Fruit fly (Drosophila melanogaster): ENCODE measurements around the gene kirre.

DNA sequence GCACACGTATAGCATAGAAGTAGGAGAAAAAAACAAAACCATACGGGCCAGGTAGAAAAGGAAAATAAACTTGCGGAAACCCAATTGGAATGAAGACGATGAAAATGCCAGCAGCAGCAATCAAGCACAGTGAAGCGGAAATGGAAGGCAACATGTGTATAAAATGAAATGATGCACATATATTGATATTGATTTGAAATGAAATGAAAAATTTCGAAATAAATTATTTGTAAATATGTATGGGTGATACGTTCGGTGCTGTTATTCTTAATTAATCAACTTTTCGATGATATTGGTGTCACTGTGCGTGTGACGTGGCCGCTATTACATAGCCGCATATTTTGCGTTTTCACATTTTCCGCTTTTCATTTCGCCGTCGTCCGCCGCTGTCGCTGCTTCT, 72.9 kb downstream of the kirre start:
- TF ChIP-seq br (GFP tag; optimal IDR thresholded peaks at IDR 0.05) (no peak), psq (GFP tag; optimal IDR thresholded peaks at IDR 0.05) (no peak), dmrt93B (GFP tag; optimal IDR thresholded peaks at IDR 0.05) (no peak), HLH106 (tag; optimal IDR thresholded peaks at IDR 0.05) (no peak), Dif (GFP tag; optimal IDR thresholded peaks at IDR 0.05; ENCODE audit: partially characterized antibody) (no peak), ey (GFP tag; optimal IDR thresholded peaks at IDR 0.05) (no peak)

Data from whole organism, wandering third instar larva.